Worm (Caenorhabditis elegans) whole organism, L2 larva: Measurements from ENCODE around the gene C18G1.6.
A peak's percentile ranks its signal among the peaks of the same experiment; 100 is the strongest.

Source experiments
- ama-1 ChIP-seq: fragments of 150-350 bp; optimal IDR thresholded peaks from 2 replicates; lab custom pipeline; 2018; ENCODE audit warnings: inconsistent platforms
- blmp-1 ChIP-seq: sonication (generic microtip); optimal IDR thresholded peaks from 2 replicates; lab custom pipeline; 2017; ENCODE audit warnings: missing genetic modification characterization, mild to moderate bottlenecking, missing compliant biosample characterization, antibody characterized with exemption, moderate library complexity; ENCODE audit not compliant: insufficient read depth
- lin-13 ChIP-seq: fragments of 150-350 bp; optimal IDR thresholded peaks from 2 replicates; lab custom pipeline; 2014; ENCODE audit warnings: missing biosample characterization, missing genetic modification reagents, missing genetic modification characterization
- lin-39 ChIP-seq: fragments of 150-350 bp; optimal IDR thresholded peaks from 2 replicates; lab custom pipeline; 2014; ENCODE audit warnings: missing biosample characterization, missing genetic modification reagents, missing genetic modification characterization
- lsy-2 ChIP-seq, 2 experiments: fragments of 150-350 bp in 1 of 2; sonication (generic microtip) in 1 of 2; optimal IDR thresholded peaks; 2 replicates each; lab custom pipeline; 2014 to 2017; ENCODE audit warnings: missing biosample characterization in 2 of 2, missing genetic modification characterization in 2 of 2
- nhr-11 ChIP-seq: fragments of 150-350 bp; optimal IDR thresholded peaks from 2 replicates; lab custom pipeline; 2014; ENCODE audit warnings: missing biosample characterization, missing genetic modification characterization
- nhr-23 ChIP-seq: fragments of 150-350 bp; optimal IDR thresholded peaks from 2 replicates; lab custom pipeline; 2014; ENCODE audit warnings: missing biosample characterization, missing genetic modification reagents, missing genetic modification characterization
- nhr-25 ChIP-seq: fragments of 150-350 bp; sonication (generic microtip); optimal IDR thresholded peaks from 3 replicates; lab custom pipeline; 2014; ENCODE audit warnings: missing biosample characterization, missing genetic modification characterization
- unc-39 ChIP-seq: fragments of 150-350 bp; optimal IDR thresholded peaks from 2 replicates; lab custom pipeline; 2014; ENCODE audit warnings: missing biosample characterization, missing genetic modification characterization
- zag-1 ChIP-seq: fragments of 150-350 bp; optimal IDR thresholded peaks from 2 replicates; lab custom pipeline; 2014; ENCODE audit warnings: missing biosample characterization, missing genetic modification characterization
- ztf-4 ChIP-seq: fragments of 150-350 bp; optimal IDR thresholded peaks from 2 replicates; lab custom pipeline; 2014; ENCODE audit warnings: missing biosample characterization, missing genetic modification characterization

DNA sequence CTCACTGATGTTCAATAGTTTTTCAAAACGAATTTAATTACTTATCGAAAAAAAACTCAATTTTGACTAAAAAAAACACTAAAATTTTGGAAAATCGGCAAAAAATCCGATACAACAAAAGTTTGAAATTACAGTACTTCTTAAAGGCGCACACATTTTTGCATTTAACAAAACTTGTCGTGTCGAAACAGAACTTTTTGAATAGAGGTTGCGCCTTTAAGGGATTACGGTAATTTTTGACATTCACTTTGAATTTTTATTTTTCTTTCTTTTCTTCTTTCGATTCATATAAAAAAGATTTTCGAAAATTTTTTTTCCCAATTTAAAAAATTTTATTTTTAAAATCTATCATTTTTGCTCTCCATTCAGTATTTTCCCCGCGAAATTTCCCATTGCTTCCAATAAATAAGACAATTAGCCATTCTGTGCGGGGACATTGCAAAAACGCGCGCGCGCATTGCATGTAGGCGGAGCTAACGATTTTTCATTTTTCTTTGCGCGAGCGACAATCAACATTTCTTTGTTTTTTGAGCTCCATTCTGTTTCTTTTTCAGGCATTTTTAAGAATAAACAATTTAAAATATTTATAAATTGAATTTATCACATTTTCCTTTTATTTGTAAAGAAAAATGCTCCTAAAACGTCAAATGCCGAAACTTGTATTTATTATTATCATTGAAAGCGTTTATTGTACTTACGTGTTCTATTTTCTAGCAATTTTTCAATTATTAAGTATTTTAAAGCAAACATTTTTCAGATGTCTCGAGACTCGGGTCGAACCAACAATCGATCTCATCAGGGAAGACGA is 19.0 kb upstream of the C18G1.6 start, which contains the start of gene F39G3.3:
- TF ChIP-seq ztf-4 (no peak), lin-13 (GFP tag; lab: Kevin White, UChicago) (peak; percentile 59), unc-39 (tag; lab: Kevin White, UChicago) (no peak), lin-39 (tag; lab: Kevin White, UChicago) (no peak), nhr-25 (tag; lab: Kevin White, UChicago) (peak; percentile 54), nhr-23 (tag; lab: Kevin White, UChicago) (no peak), zag-1 (tag; lab: Kevin White, UChicago) (no peak), nhr-11 (tag; lab: Kevin White, UChicago) (no peak), ama-1 (peak; percentile 3), lsy-2 (tag; optimal IDR thresholded peaks at IDR 0.05; lab: Kevin White, UChicago) (peak in 1 of 2 experiments; percentile 67), blmp-1 (tag; lab: Kevin White, UChicago) (no peak)
